Fruit fly (Drosophila melanogaster) whole organism, pupa: ENCODE data around the gene Tre1.

Experiments
- CG14655 ChIP-seq: fragments of 200-800 bp; sonication (Bioruptor generic); optimal IDR thresholded peaks from 3 replicates; lab custom pipeline; 2017; ENCODE audit warnings: mild to moderate bottlenecking, missing biosample characterization, missing genetic modification reagents, missing genetic modification characterization
- CG34367 ChIP-seq: fragments of 200-800 bp; sonication (Bioruptor generic); optimal IDR thresholded peaks from 2 replicates; lab custom pipeline; 2018; ENCODE audit warnings: missing biosample characterization, mild to moderate bottlenecking, missing genetic modification characterization
- D1 ChIP-seq: fragments of 200-800 bp; sonication (Bioruptor generic); optimal IDR thresholded peaks from 2 replicates; lab custom pipeline; 2018; ENCODE audit warnings: missing biosample characterization, mild to moderate bottlenecking, missing genetic modification characterization, moderate library complexity
- EcR ChIP-seq: fragments of 200-800 bp; sonication (Bioruptor generic); optimal IDR thresholded peaks from 3 replicates; lab custom pipeline; 2019; ENCODE audit warnings: missing biosample characterization, missing genetic modification characterization, mild to moderate bottlenecking, moderate library complexity, missing genetic modification reagents
- Pif1A ChIP-seq: fragments of 200-800 bp; sonication (Bioruptor generic); optimal IDR thresholded peaks from 3 replicates; lab custom pipeline; 2016; ENCODE audit warnings: missing biosample characterization, missing genetic modification characterization
- Snoo ChIP-seq: fragments of 200-800 bp; sonication (Bioruptor generic); optimal IDR thresholded peaks from 3 replicates; lab custom pipeline; 2017; ENCODE audit warnings: missing biosample characterization, mild to moderate bottlenecking, missing genetic modification characterization, inconsistent platforms
- gl ChIP-seq: fragments of 200-800 bp; sonication (Bioruptor generic); optimal IDR thresholded peaks from 2 replicates; lab custom pipeline; 2018; ENCODE audit warnings: missing biosample characterization, mild to moderate bottlenecking, missing genetic modification characterization
- rn ChIP-seq: fragments of 200-800 bp; sonication (Bioruptor generic); IDR thresholded peaks from 2 replicates; pipeline ENCODE4 v1.3.6; 2022; ENCODE audit warnings: missing biosample characterization, missing genetic modification characterization

- TF ChIP-seq CG14655 (GFP tag; lab: Kevin White, UChicago): no peak
- TF ChIP-seq CG34367: no peak
- no peak for TF ChIP-seq D1 (tag; lab: Kevin White, UChicago)
- no peak for TF ChIP-seq gl (tag; lab: Kevin White, UChicago)
- no peak for TF ChIP-seq Snoo
- TF ChIP-seq EcR (GFP tag; lab: Kevin White, UChicago): no peak
- no peak for TF ChIP-seq Pif1A
- no peak for TF ChIP-seq rn
These were observed 17.8 kb downstream of the Tre1 start for dm6 chrX:5661971-5662370.
